Fruit fly (Drosophila melanogaster) Kc167 (cell line): Measurements from ENCODE around the gene Dhod.

Experiments
- Myc ChIP-seq: fragments of >200 bp; optimal IDR thresholded peaks from 2 replicates; lab custom pipeline; 2017; ENCODE audit warnings: missing external identifiers
- Sin3A ChIP-seq: fragments of >200 bp; optimal IDR thresholded peaks from 2 replicates; lab custom pipeline; 2018; ENCODE audit warnings: missing external identifiers
- insv ChIP-seq: fragments of >200 bp; optimal IDR thresholded peaks from 3 replicates; lab custom pipeline; 2018; ENCODE audit warnings: missing external identifiers
- psq ChIP-seq: fragments of >200 bp; optimal IDR thresholded peaks from 2 replicates; lab custom pipeline; 2017; ENCODE audit warnings: missing external identifiers
- ttk ChIP-seq: sonication (Bioruptor generic); optimal IDR thresholded peaks from 2 replicates; lab custom pipeline; 2017; ENCODE audit warnings: missing external identifiers

dm6 chr3R:8664699-8665340 lies 12.1 kb upstream of the Dhod start:
- TF ChIP-seq psq (no peak), insv (lab: Kevin White, UChicago) (no peak), Sin3A (no peak), ttk (no peak), Myc (no peak)
